Fruit fly (Drosophila melanogaster): ENCODE results near the gene Proc-R.
A peak's percentile ranks its signal among the peaks of the same experiment; 100 is the strongest.

Proc-R gene

DNA sequence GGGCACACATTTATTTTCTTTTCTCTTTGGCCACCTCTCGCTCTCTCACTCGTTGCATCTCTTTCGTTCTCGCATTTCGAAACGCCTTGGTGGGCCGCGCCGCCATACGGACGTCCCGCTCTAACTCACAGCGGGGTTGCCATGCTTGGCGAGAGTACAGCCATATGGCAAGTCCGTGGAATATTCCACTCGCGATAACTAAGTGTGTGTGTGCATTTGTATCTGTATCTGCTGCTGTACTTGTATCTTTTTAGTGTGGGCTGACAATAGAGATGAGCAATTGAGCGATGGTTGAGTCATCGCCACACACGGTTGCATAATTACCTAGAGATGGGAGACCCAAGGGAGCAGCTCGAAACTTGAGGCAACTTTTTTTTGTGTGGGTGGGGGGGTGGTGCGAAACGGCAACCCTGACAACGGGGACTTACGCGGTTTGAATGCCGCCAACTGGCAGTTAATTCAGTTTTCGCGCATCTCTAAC, 23.2 kb upstream of the Proc-R start (continued):
- peak; percentile 49 for TF ChIP-seq Atf-2 (GFP tag; optimal IDR thresholded peaks at IDR 0.05)
- peak; percentile 92 for TF ChIP-seq lilli (GFP tag; optimal IDR thresholded peaks at IDR 0.05)
- TF ChIP-seq CG8944 (GFP tag; optimal IDR thresholded peaks at IDR 0.05): peak; percentile 84
- peak; percentile 39 for TF ChIP-seq grn (GFP tag; optimal IDR thresholded peaks at IDR 0.05)
- TF ChIP-seq Pdp1 (GFP tag; optimal IDR thresholded peaks at IDR 0.05): peak; percentile 84 to 100
- TF ChIP-seq CoRest (tag; optimal IDR thresholded peaks at IDR 0.05): peak; percentile 91
- TF ChIP-seq ato (GFP tag; IDR thresholded peaks at IDR 0.05; ENCODE audit: partially characterized antibody): peak; percentile 71
- peak; percentile 80 for TF ChIP-seq grau (tag; optimal IDR thresholded peaks at IDR 0.05)
- peak; percentile 53; the same call in 1 of the 2 replicates for TF ChIP-seq dan (GFP tag; IDR thresholded peaks at IDR 0.05)
- peak; percentile 83 for TF ChIP-seq Fer1 (GFP tag; optimal IDR thresholded peaks at IDR 0.05)
- no peak; the same call in 2 of the 3 replicates for TF ChIP-seq z (GFP tag; IDR thresholded peaks at IDR 0.05)
- TF ChIP-seq CG17829 (tag; optimal IDR thresholded peaks at IDR 0.05): peak; percentile 77
- no peak for TF ChIP-seq CG8359 (GFP tag; optimal IDR thresholded peaks at IDR 0.05; ENCODE audit: borderline replicate concordance)
- TF ChIP-seq Meics (GFP tag; optimal IDR thresholded peaks at IDR 0.05): peak; percentile 84
- TF ChIP-seq exex (tag; optimal IDR thresholded peaks at IDR 0.05): peak; percentile 57
- TF ChIP-seq Hr78 (GFP tag; optimal IDR thresholded peaks at IDR 0.05): no peak
- peak; percentile 86 for TF ChIP-seq CG13894 (tag; optimal IDR thresholded peaks at IDR 0.05)
- peak; percentile 52 for TF ChIP-seq zf30C (GFP tag; optimal IDR thresholded peaks at IDR 0.05)
- TF ChIP-seq corto (GFP tag; optimal IDR thresholded peaks at IDR 0.05): no peak
- peak; percentile 75 for TF ChIP-seq CG12219 (GFP tag; optimal IDR thresholded peaks at IDR 0.05)
- peak; percentile 82 for TF ChIP-seq gem (tag; optimal IDR thresholded peaks at IDR 0.05)
- peak; percentile 81 for TF ChIP-seq schlank (tag; optimal IDR thresholded peaks at IDR 0.05)
- peak; percentile 76 for TF ChIP-seq CG3281 (GFP tag; optimal IDR thresholded peaks at IDR 0.05)
- peak; percentile 81 for TF ChIP-seq unc-4 (GFP tag; IDR thresholded peaks at IDR 0.05; ENCODE audit: partially characterized antibody)
- TF ChIP-seq insv (GFP tag; optimal IDR thresholded peaks at IDR 0.05): peak in 1 of 2 experiments; percentile 65
- TF ChIP-seq az2 (GFP tag; optimal IDR thresholded peaks at IDR 0.05): peak; percentile 55
- peak; percentile 77 for TF ChIP-seq CG12391 (tag; optimal IDR thresholded peaks at IDR 0.05)
- peak; percentile 72; the same call in 1 of the 2 replicates for TF ChIP-seq GATAe (GFP tag; conservative IDR thresholded peaks at IDR 0.05)
- peak; percentile 95 for TF ChIP-seq CG14710 (tag; optimal IDR thresholded peaks at IDR 0.05)
- peak; percentile 90 for TF ChIP-seq CG2889 (GFP tag; IDR thresholded peaks at IDR 0.05)
- peak; percentile 76 for TF ChIP-seq CG3163 (GFP tag; optimal IDR thresholded peaks at IDR 0.05)
- peak; percentile 80 for TF ChIP-seq Mad (GFP tag; optimal IDR thresholded peaks at IDR 0.05)
- peak; percentile 99 for TF ChIP-seq Sry-δ (GFP tag; optimal IDR thresholded peaks at IDR 0.05)
- TF ChIP-seq CG32772 (GFP tag; IDR thresholded peaks at IDR 0.05): peak; percentile 89
- TF ChIP-seq CG9932 (GFP tag; IDR thresholded peaks at IDR 0.05): peak; percentile 95
- TF ChIP-seq tgo (GFP tag; IDR thresholded peaks at IDR 0.05): peak; percentile 89
- peak; percentile 88 for TF ChIP-seq ranshi (GFP tag; IDR thresholded peaks at IDR 0.05)
- TF ChIP-seq CG17612 (GFP tag; IDR thresholded peaks at IDR 0.05): peak; percentile 14; the same call in 1 of the 2 replicates
- TF ChIP-seq CG18262 (tag; optimal IDR thresholded peaks at IDR 0.05): peak; percentile 64
- TF ChIP-seq bowl (GFP tag; IDR thresholded peaks at IDR 0.05): peak; percentile 86
- peak; percentile 88 for TF ChIP-seq shn (GFP tag; optimal IDR thresholded peaks at IDR 0.05)
- peak; percentile 76; the same call in 1 of the 2 replicates for TF ChIP-seq Nf-YA (GFP tag; IDR thresholded peaks at IDR 0.05)
- peak; percentile 85 for TF ChIP-seq caup (GFP tag; optimal IDR thresholded peaks at IDR 0.05; ENCODE audit: severe bottlenecking)
- peak; percentile 74 for TF ChIP-seq CG17359 (tag; optimal IDR thresholded peaks at IDR 0.05)
- peak; percentile 84 for TF ChIP-seq tin (GFP tag; optimal IDR thresholded peaks at IDR 0.05)
- TF ChIP-seq Rx (GFP tag; IDR thresholded peaks at IDR 0.05): peak; percentile 79
- TF ChIP-seq CG11247 (GFP tag; IDR thresholded peaks at IDR 0.05): peak; percentile 91
- TF ChIP-seq CG10979 (tag; optimal IDR thresholded peaks at IDR 0.05): peak; percentile 57
- peak; percentile 82 for TF ChIP-seq ttk (GFP tag; IDR thresholded peaks at IDR 0.05)

All from whole organism, embryonic.